Fruit fly (Drosophila melanogaster): ENCODE results near the gene CtsL4.

Gene CtsL4

DNA sequence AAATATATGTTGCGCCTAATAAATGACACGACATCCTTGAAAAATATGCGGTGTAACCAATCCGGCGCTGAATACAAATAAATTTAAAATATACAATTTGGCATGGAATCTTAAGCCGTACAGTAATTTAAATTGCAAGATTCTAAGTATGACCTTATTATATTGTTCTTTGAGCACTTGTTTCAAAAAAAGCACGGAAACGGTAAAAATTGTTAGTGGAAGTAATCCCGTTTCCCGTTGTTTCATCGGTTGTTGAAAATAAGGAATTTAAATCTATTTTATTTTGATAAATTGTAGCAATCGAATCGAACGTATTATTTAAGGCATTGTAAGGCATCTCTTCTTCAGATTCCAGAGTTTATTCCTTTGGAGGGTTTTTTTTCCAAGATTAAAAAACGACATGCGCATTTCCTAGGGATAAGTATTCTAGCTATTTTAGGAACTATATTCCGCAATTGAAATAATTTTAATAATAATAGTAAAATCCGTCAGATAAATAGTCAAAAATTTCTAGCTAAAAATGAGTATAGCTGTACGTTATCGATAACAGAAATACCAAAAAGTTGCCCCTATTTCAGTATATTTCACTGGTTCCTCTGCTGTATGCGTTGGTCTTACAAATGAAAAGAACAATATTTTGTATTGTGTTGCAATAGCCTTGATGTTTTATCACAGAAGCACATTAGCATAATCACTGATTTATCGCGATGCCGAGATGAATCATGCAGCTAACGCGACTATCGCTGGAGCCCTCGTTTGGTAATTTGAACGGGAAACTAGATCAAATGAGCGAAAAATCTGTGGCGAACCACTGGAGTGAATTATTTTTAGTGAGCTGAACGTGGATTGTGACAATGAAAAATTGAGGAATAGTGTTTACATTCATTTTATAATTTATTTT is 23.1 kb downstream of the CtsL4 start, which contains the start of gene GATAd (continued):
- TF ChIP-seq en (GFP tag; optimal IDR thresholded peaks at IDR 0.05), result no peak
- TF ChIP-seq Bdp1 (GFP tag; optimal IDR thresholded peaks at IDR 0.05), result no peak
- no peak for TF ChIP-seq Fer1 (GFP tag; optimal IDR thresholded peaks at IDR 0.05)
- no peak for TF ChIP-seq lmd (GFP tag; IDR thresholded peaks at IDR 0.05)
- TF ChIP-seq CG8281 (tag; optimal IDR thresholded peaks at IDR 0.05), result peak; percentile 79
- no peak for TF ChIP-seq jing (GFP tag; optimal IDR thresholded peaks at IDR 0.05)
- TF ChIP-seq pum (GFP tag; optimal IDR thresholded peaks at IDR 0.05), result no peak
- no peak for TF ChIP-seq CG4820 (GFP tag; optimal IDR thresholded peaks at IDR 0.05)
- no peak for TF ChIP-seq prd (optimal IDR thresholded peaks at IDR 0.05)
- no peak for TF ChIP-seq prd (GFP tag; IDR thresholded peaks at IDR 0.05)
- TF ChIP-seq bbx (GFP tag; IDR thresholded peaks at IDR 0.05; ENCODE audit: partially characterized antibody), result 0 out of 2 replicates have a peak, but pooled peaks have one; percentile 16
- no peak for TF ChIP-seq Asciz (GFP tag; optimal IDR thresholded peaks at IDR 0.05)
- TF ChIP-seq CG15479 (GFP tag; optimal IDR thresholded peaks at IDR 0.05), result peak; percentile 64
- no peak for TF ChIP-seq zfh2 (GFP tag; optimal IDR thresholded peaks at IDR 0.05)
- 0 out of 2 replicates have a peak, but pooled peaks have one; percentile 26 for TF ChIP-seq CG9932 (GFP tag; IDR thresholded peaks at IDR 0.05)
- no peak for TF ChIP-seq ttk (GFP tag; IDR thresholded peaks at IDR 0.05)
- no peak for TF ChIP-seq schlank (tag; optimal IDR thresholded peaks at IDR 0.05)
- no peak for TF ChIP-seq shn (GFP tag; optimal IDR thresholded peaks at IDR 0.05)
- TF ChIP-seq btn (GFP tag; optimal IDR thresholded peaks at IDR 0.05), result no peak
- no peak for TF ChIP-seq CG15073 (GFP tag; optimal IDR thresholded peaks at IDR 0.05)
- no peak for TF ChIP-seq Neu2 (GFP tag; optimal IDR thresholded peaks at IDR 0.05; ENCODE audit: borderline replicate concordance)
- TF ChIP-seq mam (GFP tag; optimal IDR thresholded peaks at IDR 0.05), result peak; percentile 14
- TF ChIP-seq Ptx1 (GFP tag; IDR thresholded peaks at IDR 0.05), result no peak
- no peak for TF ChIP-seq psq (GFP tag; optimal IDR thresholded peaks at IDR 0.05)
- no peak for TF ChIP-seq CG10654 (GFP tag; optimal IDR thresholded peaks at IDR 0.05)
- TF ChIP-seq gcm2 (GFP tag; optimal IDR thresholded peaks at IDR 0.05), result no peak
- no peak for TF ChIP-seq Rx (GFP tag; IDR thresholded peaks at IDR 0.05)
- peak; percentile 94 for TF ChIP-seq CG1603 (tag; optimal IDR thresholded peaks at IDR 0.05)
- no peak for TF ChIP-seq CrebB (tag; optimal IDR thresholded peaks at IDR 0.05)
- TF ChIP-seq Dp (GFP tag; optimal IDR thresholded peaks at IDR 0.05), result peak; percentile 33
- TF ChIP-seq fd64A (GFP tag; optimal IDR thresholded peaks at IDR 0.05), result no peak
- peak; percentile 1 for TF ChIP-seq CTCF (GFP tag; optimal IDR thresholded peaks at IDR 0.05)
- no peak for TF ChIP-seq CG12769 (tag; optimal IDR thresholded peaks at IDR 0.05)
- TF ChIP-seq CG7271 (tag; optimal IDR thresholded peaks at IDR 0.05), result no peak
- TF ChIP-seq HLH3B (GFP tag; IDR thresholded peaks at IDR 0.05), result no peak
- no peak for TF ChIP-seq zf30C (GFP tag; optimal IDR thresholded peaks at IDR 0.05)
- TF ChIP-seq TFAM (GFP tag; optimal IDR thresholded peaks at IDR 0.05), result no peak
- TF ChIP-seq Fer3 (tag; optimal IDR thresholded peaks at IDR 0.05), result no peak
- TF ChIP-seq CG7839 (tag; optimal IDR thresholded peaks at IDR 0.05), result no peak
- TF ChIP-seq Hmx (GFP tag; optimal IDR thresholded peaks at IDR 0.05), result no peak
- TF ChIP-seq pnt (GFP tag; optimal IDR thresholded peaks at IDR 0.05), result no peak
- TF ChIP-seq Dip3 (GFP tag; optimal IDR thresholded peaks at IDR 0.05), result no peak
- no peak for TF ChIP-seq CG7745 (tag; optimal IDR thresholded peaks at IDR 0.05)
- peak; percentile 60 for TF ChIP-seq Med (GFP tag)
- TF ChIP-seq crol (GFP tag; IDR thresholded peaks at IDR 0.05), result no peak
- TF ChIP-seq lov (optimal IDR thresholded peaks at IDR 0.05), result no peak
- no peak for TF ChIP-seq lov (GFP tag; IDR thresholded peaks at IDR 0.05)
- TF ChIP-seq Optix (GFP tag; IDR thresholded peaks at IDR 0.05), result no peak
- TF ChIP-seq disco-r (GFP tag; optimal IDR thresholded peaks at IDR 0.05), result no peak
- TF ChIP-seq Myb (GFP tag; optimal IDR thresholded peaks at IDR 0.05), result peak; percentile 30
- no peak for TF ChIP-seq otp (GFP tag; IDR thresholded peaks at IDR 0.05)
